Fruit fly (Drosophila melanogaster) whole organism, embryonic: ENCODE measurements around the gene CG5612.

ENCODE experiments used
- Bgb ChIP-seq: fragments of 200-800 bp; sonication (Bioruptor generic); IDR thresholded peaks from 2 replicates; pipeline ENCODE4 v1.3.6; 2022; ENCODE audit warnings: missing biosample characterization, missing genetic modification characterization; ENCODE audit not compliant: partially characterized antibody
- CG10209 ChIP-seq: fragments of 200-800 bp; sonication (Bioruptor generic); optimal IDR thresholded peaks from 3 replicates; lab custom pipeline; 2017; ENCODE audit warnings: missing biosample characterization, mild to moderate bottlenecking, missing genetic modification characterization, missing genetic modification reagents
- CG11504 ChIP-seq: fragments of 200-800 bp; sonication (Bioruptor generic); optimal IDR thresholded peaks from 3 replicates; lab custom pipeline; 2019; ENCODE audit warnings: missing biosample characterization, mild to moderate bottlenecking, missing genetic modification characterization, moderate library complexity
- CG12942 ChIP-seq: fragments of 200-800 bp; sonication (Bioruptor generic); optimal IDR thresholded peaks from 3 replicates; lab custom pipeline; 2016; ENCODE audit warnings: missing biosample characterization, missing genetic modification characterization
- CG1602 ChIP-seq: fragments of 200-800 bp; sonication (Bioruptor generic); optimal IDR thresholded peaks from 3 replicates; lab custom pipeline; 2016; ENCODE audit warnings: missing biosample characterization, missing genetic modification characterization
- CG16815 ChIP-seq: fragments of 200-800 bp; sonication (Bioruptor generic); optimal IDR thresholded peaks from 3 replicates; lab custom pipeline; 2017; ENCODE audit warnings: missing biosample characterization, mild to moderate bottlenecking, missing genetic modification characterization
- CG17912 ChIP-seq: fragments of 200-800 bp; sonication (Bioruptor generic); optimal IDR thresholded peaks from 2 replicates; lab custom pipeline; 2018; ENCODE audit warnings: missing biosample characterization, mild to moderate bottlenecking, missing genetic modification characterization
- CG1832 ChIP-seq: fragments of 200-800 bp; sonication (Bioruptor generic); optimal IDR thresholded peaks from 2 replicates; lab custom pipeline; 2017; ENCODE audit warnings: missing biosample characterization, mild to moderate bottlenecking, missing genetic modification characterization, inconsistent platforms
- CG18476 ChIP-seq: fragments of 200-800 bp; sonication (Bioruptor generic); optimal IDR thresholded peaks from 2 replicates; lab custom pipeline; 2016; ENCODE audit warnings: missing biosample characterization, mild to moderate bottlenecking, missing genetic modification characterization
- CG2129 ChIP-seq: fragments of 200-800 bp; sonication (Bioruptor generic); IDR thresholded peaks from 2 replicates; pipeline ENCODE4 v1.3.6; 2022; ENCODE audit warnings: missing biosample characterization, missing genetic modification characterization; ENCODE audit not compliant: partially characterized antibody
- CG33557 ChIP-seq: fragments of 200-800 bp; sonication (Bioruptor generic); optimal IDR thresholded peaks from 2 replicates; lab custom pipeline; 2019; ENCODE audit warnings: missing biosample characterization, mild to moderate bottlenecking, missing genetic modification characterization, moderate library complexity
- CG4328 ChIP-seq: fragments of 200-800 bp; sonication (Bioruptor generic); optimal IDR thresholded peaks from 3 replicates; lab custom pipeline; 2017; ENCODE audit warnings: missing biosample characterization, missing genetic modification reagents, missing genetic modification characterization
- CG4617 ChIP-seq: fragments of 200-800 bp; sonication (Bioruptor generic); optimal IDR thresholded peaks from 3 replicates; lab custom pipeline; 2016; ENCODE audit warnings: missing biosample characterization, missing genetic modification characterization, borderline replicate concordance
- CG5953 ChIP-seq: fragments of 200-800 bp; sonication (Bioruptor generic); IDR thresholded peaks from 2 replicates; pipeline ENCODE4 v1.3.6; 2022; ENCODE audit warnings: missing biosample characterization, missing genetic modification characterization
- CG6272 ChIP-seq: fragments of 200-800 bp; sonication (Bioruptor generic); IDR thresholded peaks from 2 replicates; pipeline ENCODE4 v1.3.6; 2022; ENCODE audit warnings: missing biosample characterization, missing genetic modification characterization
- CG7786 ChIP-seq: fragments of 200-800 bp; sonication (Bioruptor generic); optimal IDR thresholded peaks from 2 replicates; lab custom pipeline; 2016; ENCODE audit warnings: missing biosample characterization, missing genetic modification characterization
- CG8359 ChIP-seq: fragments of 200-800 bp; sonication (Bioruptor generic); optimal IDR thresholded peaks from 2 replicates; lab custom pipeline; 2017; ENCODE audit warnings: missing biosample characterization, mild to moderate bottlenecking, missing genetic modification characterization, borderline replicate concordance
- CG8944 ChIP-seq: fragments of 200-800 bp; sonication (Bioruptor generic); optimal IDR thresholded peaks from 3 replicates; lab custom pipeline; 2016; ENCODE audit warnings: missing biosample characterization, missing genetic modification characterization
- CG9437 ChIP-seq: fragments of 200-800 bp; sonication (Bioruptor generic); optimal IDR thresholded peaks from 2 replicates; lab custom pipeline; 2018; ENCODE audit warnings: missing biosample characterization, mild to moderate bottlenecking, missing genetic modification characterization
- CG9609 ChIP-seq: fragments of 200-800 bp; sonication (Bioruptor generic); optimal IDR thresholded peaks from 3 replicates; lab custom pipeline; 2016; ENCODE audit warnings: missing biosample characterization, missing genetic modification characterization
- Chrac-16 ChIP-seq: fragments of 200-800 bp; sonication (Bioruptor generic); optimal IDR thresholded peaks from 3 replicates; lab custom pipeline; 2016; ENCODE audit warnings: missing biosample characterization, missing genetic modification characterization
- Dek ChIP-seq: fragments of 200-800 bp; sonication (Bioruptor generic); optimal IDR thresholded peaks from 3 replicates; lab custom pipeline; 2019; ENCODE audit warnings: missing biosample characterization, mild to moderate bottlenecking, missing genetic modification characterization, moderate library complexity
- Ets97D ChIP-seq: fragments of 200-800 bp; sonication (Bioruptor generic); optimal IDR thresholded peaks from 3 replicates; lab custom pipeline; 2016; ENCODE audit warnings: missing biosample characterization, missing genetic modification characterization
- HmgZ ChIP-seq: fragments of 200-800 bp; sonication (Bioruptor generic); optimal IDR thresholded peaks from 2 replicates; lab custom pipeline; 2018; ENCODE audit warnings: missing biosample characterization, mild to moderate bottlenecking, missing genetic modification characterization
- Hmr ChIP-seq: fragments of 200-800 bp; sonication (Bioruptor generic); optimal IDR thresholded peaks from 3 replicates; lab custom pipeline; 2017; ENCODE audit warnings: mild to moderate bottlenecking, missing biosample characterization, missing genetic modification reagents, missing genetic modification characterization
- NC2α ChIP-seq: fragments of 200-800 bp; sonication (Bioruptor generic); optimal IDR thresholded peaks from 2 replicates; lab custom pipeline; 2016; ENCODE audit warnings: missing biosample characterization, missing genetic modification characterization
- YL-1 ChIP-seq: fragments of 200-800 bp; sonication (Bioruptor generic); optimal IDR thresholded peaks from 3 replicates; lab custom pipeline; 2017; ENCODE audit warnings: missing biosample characterization, mild to moderate bottlenecking, missing genetic modification characterization
- bab2 ChIP-seq: fragments of 200-800 bp; sonication (Bioruptor generic); optimal IDR thresholded peaks from 2 replicates; lab custom pipeline; 2016; ENCODE audit warnings: missing biosample characterization, missing genetic modification characterization
- cad ChIP-seq: fragments of >200 bp; optimal IDR thresholded peaks from 2 replicates; lab custom pipeline; 2017; ENCODE audit warnings: missing biosample characterization, missing genetic modification characterization
- chif ChIP-seq, 2 experiments: fragments of 200-800 bp; sonication (Bioruptor generic); optimal IDR thresholded peaks; 3 replicates each; lab custom pipeline; 2016; ENCODE audit warnings: missing biosample characterization in 2 of 2, missing genetic modification characterization in 2 of 2
- dan ChIP-seq: fragments of 200-800 bp; sonication (Bioruptor generic); IDR thresholded peaks from 2 replicates; pipeline ENCODE4 v1.3.6; 2022; ENCODE audit warnings: missing biosample characterization, missing genetic modification characterization
- dati ChIP-seq: fragments of 200-800 bp; sonication (Bioruptor generic); IDR thresholded peaks from 2 replicates; pipeline ENCODE4 v1.3.6; 2022; ENCODE audit warnings: missing biosample characterization, missing genetic modification characterization
- dmrt99B ChIP-seq: fragments of 200-800 bp; sonication (Bioruptor generic); optimal IDR thresholded peaks from 2 replicates; lab custom pipeline; 2018; ENCODE audit warnings: missing biosample characterization, mild to moderate bottlenecking, missing genetic modification characterization, moderate library complexity
- dpn ChIP-seq, 2 experiments: fragments of 200-800 bp; sonication (Bioruptor generic); optimal IDR thresholded peaks; 3 replicates each; lab custom pipeline; 2016; ENCODE audit warnings: missing biosample characterization in 2 of 2, missing genetic modification characterization in 2 of 2
- en ChIP-seq: fragments of 200-800 bp; sonication (Bioruptor generic); optimal IDR thresholded peaks from 2 replicates; lab custom pipeline; 2016; ENCODE audit warnings: missing biosample characterization, missing genetic modification characterization
- fd96Cb ChIP-seq: fragments of 200-800 bp; sonication (Bioruptor generic); optimal IDR thresholded peaks from 2 replicates; lab custom pipeline; 2018; ENCODE audit warnings: missing biosample characterization, mild to moderate bottlenecking, missing genetic modification characterization, moderate library complexity
- fu2 ChIP-seq: fragments of 200-800 bp; sonication (Bioruptor generic); optimal IDR thresholded peaks from 2 replicates; lab custom pipeline; 2016; ENCODE audit warnings: missing biosample characterization, missing genetic modification characterization
- gfzf ChIP-seq: fragments of 200-800 bp; sonication (Bioruptor generic); optimal IDR thresholded peaks from 2 replicates; lab custom pipeline; 2016; ENCODE audit warnings: missing biosample characterization, mild to moderate bottlenecking, missing genetic modification characterization, moderate library complexity
- grau ChIP-seq: fragments of 200-800 bp; optimal IDR thresholded peaks from 3 replicates; lab custom pipeline; 2019; ENCODE audit warnings: missing biosample characterization, mild to moderate bottlenecking, missing genetic modification characterization, moderate library complexity
- gsb-n ChIP-seq: fragments of 200-800 bp; sonication (Bioruptor generic); optimal IDR thresholded peaks from 3 replicates; lab custom pipeline; 2018; ENCODE audit warnings: missing biosample characterization, mild to moderate bottlenecking, missing genetic modification characterization
- hb ChIP-seq: fragments of 200-800 bp; sonication (Bioruptor generic); IDR thresholded peaks from 3 replicates; pipeline ENCODE4 v1.3.6; 2022; ENCODE audit warnings: missing biosample characterization, missing genetic modification characterization; ENCODE audit not compliant: partially characterized antibody
- hkb ChIP-seq, 2 experiments: fragments of 200-800 bp in 1 of 2; fragments of >200 bp in 1 of 2; sonication (Bioruptor generic) in 1 of 2; IDR thresholded peaks in 1 of 2; optimal IDR thresholded peaks in 1 of 2; 2 replicates each; pipeline versions ENCODE4 v1.3.6 to Lab custom; 2017 to 2022; ENCODE audit warnings: missing biosample characterization in 1 of 2, missing genetic modification characterization in 1 of 2
- jumu ChIP-seq: fragments of 200-800 bp; sonication (Bioruptor generic); optimal IDR thresholded peaks from 3 replicates; lab custom pipeline; 2016; ENCODE audit warnings: missing biosample characterization, missing genetic modification characterization
- maf-S ChIP-seq: fragments of 200-800 bp; sonication (Bioruptor generic); optimal IDR thresholded peaks from 2 replicates; lab custom pipeline; 2016; ENCODE audit warnings: missing biosample characterization, missing genetic modification characterization
- mirr ChIP-seq: fragments of 200-800 bp; sonication (Bioruptor generic); optimal IDR thresholded peaks from 3 replicates; lab custom pipeline; 2018; ENCODE audit warnings: missing biosample characterization, mild to moderate bottlenecking, missing genetic modification characterization
- p53 ChIP-seq: fragments of 200-800 bp; sonication (Bioruptor generic); optimal IDR thresholded peaks from 2 replicates; lab custom pipeline; 2016; ENCODE audit warnings: missing biosample characterization, missing genetic modification characterization
- row ChIP-seq: fragments of 200-800 bp; sonication (Bioruptor generic); IDR thresholded peaks from 3 replicates; pipeline ENCODE4 v1.3.6; 2022; ENCODE audit warnings: missing biosample characterization, missing genetic modification characterization
- sens ChIP-seq: fragments of 200-800 bp; sonication (Bioruptor generic); peaks from one replicate; lab custom pipeline; 2016; ENCODE audit warnings: missing biosample characterization, missing genetic modification characterization
- stwl ChIP-seq: fragments of 200-800 bp; sonication (Bioruptor generic); optimal IDR thresholded peaks from 3 replicates; lab custom pipeline; 2018; ENCODE audit warnings: missing biosample characterization, mild to moderate bottlenecking, missing genetic modification characterization, moderate library complexity

CG5612 gene

DNA sequence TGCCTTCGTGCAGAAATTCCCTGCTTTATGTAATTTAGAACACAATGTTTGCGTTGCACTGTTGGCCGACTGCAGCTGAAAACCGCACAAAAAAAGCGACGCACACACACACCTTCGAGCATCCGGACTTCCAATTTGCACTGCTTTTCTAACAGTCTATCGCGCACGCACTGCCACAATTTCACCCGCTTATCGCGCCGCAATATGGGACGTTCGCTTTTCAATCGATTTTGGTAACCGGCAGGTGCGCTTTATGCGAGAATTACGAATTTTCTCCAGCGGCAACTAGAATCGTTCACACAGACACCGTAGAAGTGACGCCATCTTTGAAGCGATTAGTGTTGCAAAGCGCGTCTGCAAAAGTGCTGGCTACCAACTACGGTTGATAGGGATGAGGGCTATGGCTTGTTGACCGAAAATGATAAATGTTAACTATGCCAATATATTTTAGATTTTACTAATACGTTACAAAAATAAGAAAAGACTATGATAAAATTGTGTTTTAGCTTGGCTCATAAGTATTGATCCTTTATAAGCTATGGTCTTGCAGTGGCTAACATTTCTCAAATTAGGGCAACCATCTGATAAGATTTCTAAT lies 43.8 kb downstream of the CG5612 start, which contains the start of gene wdb:
wdb (minus strand) TSS at position 352 of the 598 bp plus-strand sequence.
- TF ChIP-seq stwl: no peak
- TF ChIP-seq dmrt99B (tag; lab: Kevin White, UChicago): peak; percentile 38
- TF ChIP-seq CG10209: peak; percentile 34
- peak; percentile 9 to 23 for TF ChIP-seq chif (GFP tag; optimal IDR thresholded peaks at IDR 0.05; lab: Kevin White, UChicago)
- peak; percentile 8 for TF ChIP-seq Ets97D (GFP tag; lab: Kevin White, UChicago)
- TF ChIP-seq en (GFP tag; lab: Kevin White, UChicago): peak; percentile 4
- TF ChIP-seq YL-1 (GFP tag; lab: Kevin White, UChicago): peak; percentile 53
- TF ChIP-seq HmgZ: peak; percentile 22
- peak; percentile 44 for TF ChIP-seq maf-S
- peak; percentile 4 for TF ChIP-seq gfzf (GFP tag; lab: Kevin White, UChicago)
- TF ChIP-seq CG33557 (GFP tag; lab: Kevin White, UChicago): no peak
- TF ChIP-seq Dek (tag; lab: Kevin White, UChicago): peak; percentile 41
- TF ChIP-seq CG16815 (GFP tag; lab: Kevin White, UChicago): peak; percentile 16
- no peak for TF ChIP-seq dan
- no peak for TF ChIP-seq gsb-n
- peak; percentile 52 for TF ChIP-seq Chrac-16 (GFP tag; lab: Kevin White, UChicago)
- TF ChIP-seq CG8359 (GFP tag; lab: Kevin White, UChicago): no peak
- no peak for TF ChIP-seq CG2129 (GFP tag; lab: Robert Waterston, UW)
- TF ChIP-seq grau (tag; lab: Kevin White, UChicago): peak; percentile 44
- no peak for TF ChIP-seq hb
- no peak for TF ChIP-seq CG11504 (tag; lab: Kevin White, UChicago)
- no peak for TF ChIP-seq CG1832 (GFP tag; lab: Kevin White, UChicago)
- peak; percentile 46 for TF ChIP-seq bab2
- TF ChIP-seq CG4617 (GFP tag; lab: Kevin White, UChicago): peak; percentile 74
- peak; percentile 57 for TF ChIP-seq CG8944 (GFP tag; lab: Kevin White, UChicago)
- peak; percentile 26 for TF ChIP-seq jumu (GFP tag; lab: Kevin White, UChicago)
- TF ChIP-seq CG9609 (GFP tag; lab: Kevin White, UChicago): peak; percentile 24
- no peak for TF ChIP-seq CG4328
- TF ChIP-seq CG7786: peak; percentile 43
- peak; percentile 36 for TF ChIP-seq CG12942
- TF ChIP-seq NC2α (GFP tag; lab: Kevin White, UChicago): no peak
- peak; percentile 81 for TF ChIP-seq sens (GFP tag; lab: Kevin White, UChicago)
- TF ChIP-seq CG9437: peak; percentile 43
- peak; percentile 30 for TF ChIP-seq p53 (GFP tag; lab: Kevin White, UChicago)
- TF ChIP-seq CG1602 (GFP tag; lab: Kevin White, UChicago): peak; percentile 5
- TF ChIP-seq Bgb (GFP tag; lab: Robert Waterston, UW): no peak
- TF ChIP-seq cad (GFP tag; lab: Kevin White, UChicago): no peak
- TF ChIP-seq CG17912 (GFP tag; lab: Kevin White, UChicago): peak; percentile 14
- no peak for TF ChIP-seq row (GFP tag; lab: Robert Waterston, UW)
- peak; percentile 11 for TF ChIP-seq Hmr (GFP tag; lab: Kevin White, UChicago)
- TF ChIP-seq CG6272 (GFP tag; lab: Robert Waterston, UW): peak; percentile 33; the same call in 1 of the 2 replicates
- peak; percentile 36 for TF ChIP-seq mirr (GFP tag; lab: Kevin White, UChicago)
- TF ChIP-seq fu2: peak; percentile 47
- peak; percentile 18 for TF ChIP-seq fd96Cb (tag; lab: Kevin White, UChicago)
- no peak for TF ChIP-seq dati (GFP tag; lab: Robert Waterston, UW)
- no peak for TF ChIP-seq hkb (optimal IDR thresholded peaks at IDR 0.05; lab: Kevin White, UChicago)
- TF ChIP-seq hkb (GFP tag; IDR thresholded peaks at IDR 0.05; lab: Robert Waterston, UW): no peak
- TF ChIP-seq CG18476: peak; percentile 42
- peak; percentile 56 for TF ChIP-seq dpn (GFP tag; optimal IDR thresholded peaks at IDR 0.05; lab: Kevin White, UChicago)
- TF ChIP-seq CG5953: no peak
